Worm (Caenorhabditis elegans): ENCODE results near the gene zhit-3.

- TF ChIP-seq madf-8 (GFP tag; conservative IDR thresholded peaks at IDR 0.05), result no peak
- no peak for TF ChIP-seq F10E7.11 (tag; optimal IDR thresholded peaks at IDR 0.05)
- no peak for TF ChIP-seq unc-62 (GFP tag; optimal IDR thresholded peaks at IDR 0.05)
- no peak for TF ChIP-seq zfh-2 (GFP tag; conservative IDR thresholded peaks at IDR 0.05)
- TF ChIP-seq lin-35 (GFP tag; optimal IDR thresholded peaks at IDR 0.05), result no peak
- no peak for TF ChIP-seq mcd-1 (GFP tag; IDR thresholded peaks at IDR 0.05)
- no peak for TF ChIP-seq gei-17 (GFP tag; optimal IDR thresholded peaks at IDR 0.05)
- no peak for TF ChIP-seq nhr-80 (tag; optimal IDR thresholded peaks at IDR 0.05)
- no peak for TF ChIP-seq bed-2 (GFP tag; IDR thresholded peaks at IDR 0.05)
- TF ChIP-seq Y79H2A.3 (GFP tag; conservative IDR thresholded peaks at IDR 0.05), result no peak
Measured at ce11 chrV:10183810-10184209, 28.1 kb downstream of the zhit-3 start.
